Worm (Caenorhabditis elegans): Measurements from ENCODE around the gene Y75B8A.8.

Y75B8A.8 gene

DNA sequence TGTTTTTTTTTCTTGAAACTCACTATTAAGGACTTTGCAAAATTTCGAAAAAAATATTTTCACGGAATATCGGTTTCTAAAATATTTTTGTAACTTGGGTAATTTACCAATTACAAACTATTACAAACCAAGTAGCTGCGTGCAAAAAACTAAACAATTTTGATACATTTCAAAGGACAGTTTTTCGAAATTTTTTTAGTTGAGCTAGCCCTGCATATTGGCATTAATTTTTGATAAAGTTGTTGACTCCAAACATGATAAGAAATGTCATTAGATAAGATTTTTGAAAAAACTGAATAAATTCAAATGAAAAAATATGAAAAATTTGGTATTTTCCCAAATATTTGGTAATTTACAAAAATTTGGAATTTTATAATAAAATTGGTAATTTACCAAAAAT, 27.7 kb downstream of the Y75B8A.8 start:
- TF ChIP-seq mxl-1 (tag; optimal IDR thresholded peaks at IDR 0.05) (no peak), attf-6 (GFP tag; IDR thresholded peaks at IDR 0.05) (no peak), F33H1.4 (GFP tag; IDR thresholded peaks at IDR 0.05) (no peak), somi-1 (GFP tag; optimal IDR thresholded peaks at IDR 0.05) (no peak), B0035.1 (tag; optimal IDR thresholded peaks at IDR 0.05) (no peak), ztf-6 (GFP tag; IDR thresholded peaks at IDR 0.05) (no peak), tbx-9 (tag; optimal IDR thresholded peaks at IDR 0.05; ENCODE audit: borderline replicate concordance) (no peak), C17E4.6 (GFP tag; IDR thresholded peaks at IDR 0.05) (no peak), T07F8.4 (tag; optimal IDR thresholded peaks at IDR 0.05) (no peak), K12H6.12 (tag; optimal IDR thresholded peaks at IDR 0.05) (no peak), dpl-1 (GFP tag; optimal IDR thresholded peaks at IDR 0.05) (no peak), him-1 (tag; optimal IDR thresholded peaks at IDR 0.05) (no peak), ccch-3 (GFP tag; optimal IDR thresholded peaks at IDR 0.05) (no peak), C06A6.2 (GFP tag; conservative IDR thresholded peaks at IDR 0.05) (no peak), snpc-1.3 (tag; optimal IDR thresholded peaks at IDR 0.05; ENCODE audit: insufficient read depth) (no peak), ceh-40 (GFP tag; IDR thresholded peaks at IDR 0.05) (no peak), lin-35 (GFP tag; optimal IDR thresholded peaks at IDR 0.05) (no peak), ztf-3 (GFP tag; optimal IDR thresholded peaks at IDR 0.05) (no peak), ceh-27 (GFP tag; optimal IDR thresholded peaks at IDR 0.05) (no peak)

DNA sequence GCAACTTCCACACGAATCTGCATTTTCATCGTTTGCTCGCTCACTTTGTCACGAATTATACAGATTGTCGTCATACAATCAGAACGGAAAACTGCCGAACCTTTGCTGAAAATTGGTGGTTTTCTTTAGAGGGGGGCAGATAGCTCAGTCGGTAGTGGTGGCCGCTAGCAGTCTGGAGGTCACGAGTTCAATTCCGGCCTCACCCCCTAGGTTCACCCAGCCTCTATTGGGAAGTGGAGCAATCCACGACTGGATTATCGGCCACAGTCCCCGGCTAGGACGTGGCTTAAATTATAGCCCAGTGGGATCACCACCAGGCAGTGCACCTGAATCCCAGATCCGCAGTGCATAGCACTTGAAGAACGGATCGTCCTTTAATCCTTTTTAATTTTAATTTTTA, 32.0 kb downstream of the Y75B8A.8 start:
- TF ChIP-seq rpc-1 (optimal IDR thresholded peaks at IDR 0.05) (peak; percentile 9), rpc-1 (tag; optimal IDR thresholded peaks at IDR 0.05) (peak; percentile 68), B0261.1 (tag; optimal IDR thresholded peaks at IDR 0.05) (peak; percentile 46), tbp1 (GFP tag; optimal IDR thresholded peaks at IDR 0.05) (peak; percentile 76), nfyb-1 (GFP tag; IDR thresholded peaks at IDR 0.05) (0 out of 2 replicates have a peak, but pooled peaks have one; percentile 55), D2030.7 (GFP tag; IDR thresholded peaks at IDR 0.05) (peak; percentile 27; the same call in 1 of the 2 replicates), lin-26 (GFP tag; IDR thresholded peaks at IDR 0.05) (0 out of 2 replicates have a peak, but pooled peaks have one; percentile 67)

DNA sequence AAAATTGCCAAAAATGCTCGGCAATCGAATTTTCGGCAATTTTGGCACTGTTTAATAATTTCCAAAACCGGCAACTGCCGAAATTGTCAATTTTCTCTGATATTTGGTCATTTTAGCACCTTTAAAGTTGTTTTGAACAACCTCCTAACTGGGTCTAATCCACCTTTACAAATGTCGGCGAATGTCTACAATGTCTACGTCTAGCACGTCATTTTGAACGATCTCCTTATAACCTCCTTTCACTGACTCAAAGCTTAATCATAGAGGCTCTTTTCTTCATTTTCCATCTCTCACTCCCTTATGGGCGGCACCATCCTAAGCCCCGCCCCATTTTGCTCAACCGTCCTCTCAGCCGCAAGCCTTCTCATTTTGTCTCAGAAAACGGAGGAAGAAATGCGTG, 33.6 kb downstream of the Y75B8A.8 start, which contains the start of gene Y75B8A.44:
Gene Y75B8A.44 (plus strand): TSS at position 301 of the 400 bp plus-strand sequence.
- TF ChIP-seq repo-1 (tag; optimal IDR thresholded peaks at IDR 0.05) (no peak), madf-3 (GFP tag; IDR thresholded peaks at IDR 0.05) (no peak), him-1 (tag; optimal IDR thresholded peaks at IDR 0.05) (no peak), ztf-18 (tag; optimal IDR thresholded peaks at IDR 0.05) (no peak), F37B4.10 (GFP tag; IDR thresholded peaks at IDR 0.05) (no peak), ztf-26 (tag; optimal IDR thresholded peaks at IDR 0.05) (no peak), ekl-4 (GFP tag; IDR thresholded peaks at IDR 0.05) (no peak), nhr-179 (tag; optimal IDR thresholded peaks at IDR 0.05) (no peak), ccch-3 (GFP tag; optimal IDR thresholded peaks at IDR 0.05) (no peak), cebp-1 (GFP tag; IDR thresholded peaks at IDR 0.05) (no peak), cebp-1 (tag; optimal IDR thresholded peaks at IDR 0.05) (no peak), unc-62 (GFP tag; optimal IDR thresholded peaks at IDR 0.05) (no peak), rcor-1 (GFP tag; IDR thresholded peaks at IDR 0.05) (no peak), lin-26 (GFP tag; IDR thresholded peaks at IDR 0.05) (no peak), attf-6 (GFP tag; IDR thresholded peaks at IDR 0.05) (no peak), zim-3 (tag; optimal IDR thresholded peaks at IDR 0.05) (no peak), let-607 (tag; optimal IDR thresholded peaks at IDR 0.05) (no peak)

Data from whole organism, young adult.